Worm (Caenorhabditis elegans) whole organism, mixed stage, embryonic: ENCODE results near the gene ctsa-3.1.

Source experiments
- elt-3 ChIP-seq: fragments of 150-350 bp; optimal IDR thresholded peaks from 2 replicates; lab custom pipeline; 2014; ENCODE audit warnings: missing biosample characterization, missing genetic modification characterization
- nhr-76 ChIP-seq: sonication (generic microtip); optimal IDR thresholded peaks from 2 replicates; lab custom pipeline; 2017; ENCODE audit warnings: missing biosample characterization, missing genetic modification characterization
- sptf-1 ChIP-seq: sonication (generic microtip); optimal IDR thresholded peaks from 2 replicates; lab custom pipeline; 2017; ENCODE audit warnings: mild to moderate bottlenecking, missing genetic modification characterization, moderate library complexity, missing compliant biosample characterization

- no peak for TF ChIP-seq sptf-1 (tag; lab: Kevin White, UChicago)
- no peak for TF ChIP-seq elt-3 (tag; lab: Kevin White, UChicago)
- TF ChIP-seq nhr-76 (tag; lab: Kevin White, UChicago) = no peak
These were observed 22.5 kb upstream of the ctsa-3.1 start, which contains the start of gene E04F6.15 for ce11 chrII:7210187-7210586.
